Fruit fly (Drosophila melanogaster) whole organism, embryonic: Measurements from ENCODE around the gene nompB.

Experiments
- fu2 ChIP-seq: fragments of 200-800 bp; sonication (Bioruptor generic); optimal IDR thresholded peaks from 2 replicates; lab custom pipeline; 2016; ENCODE audit warnings: missing biosample characterization, missing genetic modification characterization
- luna ChIP-seq: fragments of 200-800 bp; sonication (Bioruptor generic); optimal IDR thresholded peaks from 2 replicates; lab custom pipeline; 2016; ENCODE audit warnings: missing biosample characterization, missing genetic modification characterization

dm6 chr2L:21623685-21624471, 34.7 kb upstream of the nompB start, which contains the start of gene CG2201:
- TF ChIP-seq luna (GFP tag; lab: Kevin White, UChicago) (no peak), fu2 (GFP tag; lab: Kevin White, UChicago) (no peak)
